Fruit fly (Drosophila melanogaster): ENCODE results near the gene Caf1-180.
A peak's percentile ranks its signal among the peaks of the same experiment; 100 is the strongest.

The Caf1-180 gene

dm6 chrX:8560087-8560999 is 45.8 kb downstream of the Caf1-180 start, which contains the start of the genes CG12112 and Trf4-1 (continued):
- TF ChIP-seq CG3995 (GFP tag; optimal IDR thresholded peaks at IDR 0.05) (peak; percentile 68), tin (GFP tag; optimal IDR thresholded peaks at IDR 0.05) (no peak), NC2β (GFP tag; optimal IDR thresholded peaks at IDR 0.05) (peak; percentile 29), Ets65A (GFP tag) (peak; percentile 66), Hr39 (optimal IDR thresholded peaks at IDR 0.05) (no peak), CG8944 (GFP tag; optimal IDR thresholded peaks at IDR 0.05) (no peak), ab (GFP tag; optimal IDR thresholded peaks at IDR 0.05) (no peak), Chrac-16 (GFP tag; optimal IDR thresholded peaks at IDR 0.05) (peak; percentile 30), ase (GFP tag; IDR thresholded peaks at IDR 0.05) (no peak), ERR (GFP tag; optimal IDR thresholded peaks at IDR 0.05) (no peak), CG33213 (GFP tag; optimal IDR thresholded peaks at IDR 0.05) (peak; percentile 24), CG12744 (GFP tag; optimal IDR thresholded peaks at IDR 0.05) (no peak), sima (GFP tag; optimal IDR thresholded peaks at IDR 0.05) (no peak), CG13894 (tag; optimal IDR thresholded peaks at IDR 0.05) (peak; percentile 60), CG10565 (GFP tag; optimal IDR thresholded peaks at IDR 0.05) (no peak), CG11093 (GFP tag; IDR thresholded peaks at IDR 0.05) (no peak), HLH4C (GFP tag; IDR thresholded peaks at IDR 0.05; ENCODE audit: partially characterized antibody) (peak; percentile 79), CG2199 (GFP tag; IDR thresholded peaks at IDR 0.05) (no peak), Mrtf (GFP tag; IDR thresholded peaks at IDR 0.05) (no peak), CG10431 (GFP tag; optimal IDR thresholded peaks at IDR 0.05) (no peak), CG12155 (GFP tag; optimal IDR thresholded peaks at IDR 0.05) (peak; percentile 55), CG30020 (tag; optimal IDR thresholded peaks at IDR 0.05) (peak; percentile 18), luna (GFP tag; optimal IDR thresholded peaks at IDR 0.05) (no peak), CG4360 (GFP tag; IDR thresholded peaks at IDR 0.05) (no peak), CG2678 (tag; optimal IDR thresholded peaks at IDR 0.05) (no peak), CG9215 (GFP tag; IDR thresholded peaks at IDR 0.05) (no peak), slp2 (GFP tag; optimal IDR thresholded peaks at IDR 0.05) (no peak), wek (GFP tag; optimal IDR thresholded peaks at IDR 0.05) (no peak), CG18262 (tag; optimal IDR thresholded peaks at IDR 0.05) (no peak), Fer3 (tag; optimal IDR thresholded peaks at IDR 0.05) (no peak), schlank (tag; optimal IDR thresholded peaks at IDR 0.05) (no peak), CG11085 (GFP tag; IDR thresholded peaks at IDR 0.05) (no peak), E2f2 (GFP tag; IDR thresholded peaks at IDR 0.05) (peak; percentile 16; the same call in 1 of the 2 replicates), CG4404 (GFP tag; IDR thresholded peaks at IDR 0.05) (no peak), ac (GFP tag; optimal IDR thresholded peaks at IDR 0.05) (no peak), CG1792 (GFP tag; optimal IDR thresholded peaks at IDR 0.05) (no peak), CG17385 (GFP tag; optimal IDR thresholded peaks at IDR 0.05) (no peak), CG2129 (GFP tag; IDR thresholded peaks at IDR 0.05; ENCODE audit: partially characterized antibody) (peak; percentile 37; the same call in 1 of the 2 replicates), trem (tag; optimal IDR thresholded peaks at IDR 0.05) (peak; percentile 49), CG14710 (tag; optimal IDR thresholded peaks at IDR 0.05) (peak; percentile 61), CoRest (tag; optimal IDR thresholded peaks at IDR 0.05) (peak; percentile 37), klu (GFP tag; IDR thresholded peaks at IDR 0.05) (no peak), CG9876 (GFP tag; optimal IDR thresholded peaks at IDR 0.05) (no peak), Ptx1 (GFP tag; IDR thresholded peaks at IDR 0.05) (no peak), CG13775 (GFP tag; optimal IDR thresholded peaks at IDR 0.05) (no peak), gfzf (GFP tag; optimal IDR thresholded peaks at IDR 0.05) (peak; percentile 63), mirr (GFP tag; optimal IDR thresholded peaks at IDR 0.05) (no peak), CG8478 (optimal IDR thresholded peaks at IDR 0.05) (peak; percentile 73), caup (GFP tag; optimal IDR thresholded peaks at IDR 0.05; ENCODE audit: severe bottlenecking) (no peak), CG6175 (GFP tag; IDR thresholded peaks at IDR 0.05) (no peak), CG8924 (tag; optimal IDR thresholded peaks at IDR 0.05) (peak; percentile 52)
